Worm (Caenorhabditis elegans) whole organism, L2 larva: Measurements from ENCODE around the gene clec-145.

Source experiments
- ama-1 ChIP-seq: fragments of 150-350 bp; optimal IDR thresholded peaks from 2 replicates; lab custom pipeline; 2018; ENCODE audit warnings: inconsistent platforms
- ceh-16 ChIP-seq: fragments of 150-350 bp; optimal IDR thresholded peaks from 2 replicates; lab custom pipeline; 2014; ENCODE audit warnings: missing biosample characterization, missing genetic modification characterization
- lin-11 ChIP-seq: fragments of 150-350 bp; sonication (generic microtip); optimal IDR thresholded peaks from 2 replicates; lab custom pipeline; 2014; ENCODE audit warnings: missing biosample characterization, missing genetic modification characterization, inconsistent platforms, mixed read lengths

DNA sequence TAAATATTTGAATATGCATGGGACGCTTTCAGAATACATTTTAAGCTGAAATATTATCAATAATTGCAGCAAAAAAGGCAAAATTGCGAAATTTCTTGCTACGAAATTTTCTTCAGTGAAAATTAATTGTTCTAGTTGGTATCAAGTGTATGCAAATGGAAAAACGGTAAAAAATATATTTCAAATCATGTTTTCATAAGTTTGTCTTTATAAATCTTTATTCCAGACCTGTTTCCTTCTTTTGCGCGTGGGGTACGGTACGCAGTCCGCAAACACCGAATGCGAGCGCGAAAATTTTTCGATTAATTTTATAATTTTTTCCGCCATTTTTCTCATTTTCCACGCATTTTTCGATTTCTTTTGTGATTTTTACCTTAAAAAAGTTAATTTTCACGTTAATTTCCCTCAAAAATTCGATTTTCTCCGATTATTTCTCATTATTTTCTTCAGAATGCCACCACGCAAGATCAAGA is 6.2 kb upstream of the clec-145 start, which contains the start of the genes fbxc-23 and csc-1:
- no peak for TF ChIP-seq ama-1 (lab: Kevin White, UChicago)
- TF ChIP-seq lin-11 (tag; lab: Kevin White, UChicago), result peak; percentile 51
- TF ChIP-seq ceh-16, result no peak
